Fruit fly (Drosophila melanogaster): ENCODE measurements around the gene JhI-21.
A peak's percentile ranks its signal among the peaks of the same experiment; 100 is the strongest.

The JhI-21 gene

dm6 chr2L:12063035-12063434 lies 7.2 kb upstream of the JhI-21 start, which contains the start of gene Rab3-GAP (continued):
- TF ChIP-seq stwl (tag; optimal IDR thresholded peaks at IDR 0.05) = peak; percentile 75
- no peak for TF ChIP-seq fru (optimal IDR thresholded peaks at IDR 0.05)
- peak in 1 of 3 experiments; percentile 19 for TF ChIP-seq Stat92E (GFP tag; optimal IDR thresholded peaks at IDR 0.05)
- TF ChIP-seq tgo (GFP tag; IDR thresholded peaks at IDR 0.05) = peak; percentile 38; the same call in 1 of the 3 replicates
- TF ChIP-seq CG7963 (GFP tag; IDR thresholded peaks at IDR 0.05; ENCODE audit: partially characterized antibody) = peak; percentile 42; the same call in 1 of the 3 replicates
- TF ChIP-seq Rfx (GFP tag; IDR thresholded peaks at IDR 0.05) = peak; percentile 61
- no peak for TF ChIP-seq CG12071 (GFP tag; optimal IDR thresholded peaks at IDR 0.05)
- TF ChIP-seq Scr (GFP tag; IDR thresholded peaks at IDR 0.05; ENCODE audit: partially characterized antibody) = peak; percentile 48
- TF ChIP-seq MESR4 (GFP tag; optimal IDR thresholded peaks at IDR 0.05) = peak; percentile 50
- peak; percentile 5 for TF ChIP-seq Six4 (GFP tag; optimal IDR thresholded peaks at IDR 0.05)
- no peak for TF ChIP-seq CG11247 (GFP tag; IDR thresholded peaks at IDR 0.05)
- TF ChIP-seq Bteb2 (GFP tag; optimal IDR thresholded peaks at IDR 0.05) = peak; percentile 27
- no peak for TF ChIP-seq jigr1 (GFP tag; IDR thresholded peaks at IDR 0.05)
- no peak for TF ChIP-seq bbx (GFP tag; IDR thresholded peaks at IDR 0.05; ENCODE audit: partially characterized antibody)
- peak; percentile 10; the same call in 1 of the 2 replicates for TF ChIP-seq lmd (GFP tag; IDR thresholded peaks at IDR 0.05)
- peak; percentile 48 for TF ChIP-seq HLH4C (GFP tag; IDR thresholded peaks at IDR 0.05; ENCODE audit: partially characterized antibody)
- TF ChIP-seq CoRest (tag; optimal IDR thresholded peaks at IDR 0.05) = peak; percentile 10
- no peak for TF ChIP-seq fd102C (GFP tag; optimal IDR thresholded peaks at IDR 0.05)
- TF ChIP-seq hkb (optimal IDR thresholded peaks at IDR 0.05) = no peak
- TF ChIP-seq hkb (GFP tag; IDR thresholded peaks at IDR 0.05) = peak; percentile 57
- TF ChIP-seq CG2120 (GFP tag; optimal IDR thresholded peaks at IDR 0.05) = peak; percentile 51
- TF ChIP-seq CG34422 (GFP tag; IDR thresholded peaks at IDR 0.05) = peak; percentile 30; the same call in 1 of the 3 replicates
- TF ChIP-seq CG4854 (GFP tag; optimal IDR thresholded peaks at IDR 0.05) = no peak
- TF ChIP-seq CG2116 (GFP tag; optimal IDR thresholded peaks at IDR 0.05) = peak; percentile 85
- no peak for TF ChIP-seq CrebB (tag; optimal IDR thresholded peaks at IDR 0.05)
- TF ChIP-seq tio (GFP tag; optimal IDR thresholded peaks at IDR 0.05) = no peak
- peak; percentile 1 for TF ChIP-seq CG13624 (GFP tag; optimal IDR thresholded peaks at IDR 0.05)
- no peak for TF ChIP-seq CG12219 (GFP tag; optimal IDR thresholded peaks at IDR 0.05)
- peak; percentile 82 for TF ChIP-seq MBD-R2 (GFP tag; IDR thresholded peaks at IDR 0.05)
- TF ChIP-seq Med (GFP tag) = peak; percentile 78
- no peak for TF ChIP-seq prd (optimal IDR thresholded peaks at IDR 0.05)
- TF ChIP-seq prd (GFP tag; IDR thresholded peaks at IDR 0.05) = peak; percentile 69
- no peak for TF ChIP-seq CG11456 (GFP tag; IDR thresholded peaks at IDR 0.05)
- TF ChIP-seq hbn (GFP tag; IDR thresholded peaks at IDR 0.05; ENCODE audit: partially characterized antibody) = peak; percentile 63
- TF ChIP-seq CG17612 (GFP tag; IDR thresholded peaks at IDR 0.05) = no peak
- no peak for TF ChIP-seq CG2199 (GFP tag; IDR thresholded peaks at IDR 0.05)
- no peak for TF ChIP-seq trh (GFP tag; optimal IDR thresholded peaks at IDR 0.05)
- no peak for TF ChIP-seq NK7.1 (GFP tag; optimal IDR thresholded peaks at IDR 0.05)
- peak; percentile 59 for TF ChIP-seq vvl (GFP tag; IDR thresholded peaks at IDR 0.05)
- TF ChIP-seq BEAF-32 (GFP tag; optimal IDR thresholded peaks at IDR 0.05) = peak; percentile 36
- peak; percentile 15 for TF ChIP-seq CG8388 (GFP tag; optimal IDR thresholded peaks at IDR 0.05)
- no peak for TF ChIP-seq CG11398 (GFP tag; optimal IDR thresholded peaks at IDR 0.05)
- TF ChIP-seq Dref (GFP tag; IDR thresholded peaks at IDR 0.05) = peak; percentile 84
- TF ChIP-seq stc (GFP tag; IDR thresholded peaks at IDR 0.05) = no peak; the same call in 1 of the 2 replicates
- peak in 1 of 2 experiments; percentile 16 for TF ChIP-seq chif (GFP tag; optimal IDR thresholded peaks at IDR 0.05)
- TF ChIP-seq CG14014 (GFP tag; IDR thresholded peaks at IDR 0.05) = no peak; the same call in 1 of the 2 replicates
- peak in 1 of 3 experiments; percentile 27 for TF ChIP-seq lola (GFP tag; optimal IDR thresholded peaks at IDR 0.05)
- 0 out of 2 replicates have a peak, but pooled peaks have one; percentile 10 for TF ChIP-seq CG9932 (GFP tag; IDR thresholded peaks at IDR 0.05)
- TF ChIP-seq CG7987 (GFP tag; optimal IDR thresholded peaks at IDR 0.05) = peak; percentile 18
- no peak for TF ChIP-seq pros (GFP tag; optimal IDR thresholded peaks at IDR 0.05)
- peak; percentile 68; the same call in 1 of the 2 replicates for TF ChIP-seq sna (GFP tag; IDR thresholded peaks at IDR 0.05; ENCODE audit: partially characterized antibody)
